Worm (Caenorhabditis elegans): ENCODE data around the gene T22C8.4.

T22C8.4 gene

ce11 chrII:8581700-8582099, 41.6 kb downstream of the T22C8.4 start, which contains the start of gene arl-1:
TSS of gene arl-1 (plus strand) at chrII:8582000.
- TF ChIP-seq gei-8 (GFP tag; optimal IDR thresholded peaks at IDR 0.05) (no peak), nhr-28 (tag; optimal IDR thresholded peaks at IDR 0.05) (no peak)

- TF ChIP-seq Y5F2A.4 (GFP tag; optimal IDR thresholded peaks at IDR 0.05): no peak
- no peak for TF ChIP-seq ZK337.2 (GFP tag; IDR thresholded peaks at IDR 0.05)
- TF ChIP-seq lin-38 (GFP tag; IDR thresholded peaks at IDR 0.05): peak; percentile 82
- TF ChIP-seq nhr-28 (tag; optimal IDR thresholded peaks at IDR 0.05): peak; percentile 11
- no peak for TF ChIP-seq mxl-2 (GFP tag; conservative IDR thresholded peaks at IDR 0.05)
- TF ChIP-seq nhr-25 (tag; optimal IDR thresholded peaks at IDR 0.05; ENCODE audit: borderline replicate concordance, insufficient read depth): no peak
- no peak for TF ChIP-seq jun-1 (tag; optimal IDR thresholded peaks at IDR 0.05)
- peak; percentile 54 for TF ChIP-seq unc-130 (GFP tag; optimal IDR thresholded peaks at IDR 0.05)
- no peak for TF ChIP-seq duxl-1 (tag; optimal IDR thresholded peaks at IDR 0.05; ENCODE audit: poor library complexity)
- TF ChIP-seq dve-1 (tag; optimal IDR thresholded peaks at IDR 0.05; ENCODE audit: insufficient read depth): no peak
- peak; percentile 55; the same call in 1 of the 2 replicates for TF ChIP-seq pha-4 (GFP tag; IDR thresholded peaks at IDR 0.05)
- no peak for TF ChIP-seq pha-4 (tag; optimal IDR thresholded peaks at IDR 0.05)
- peak; percentile 44 for TF ChIP-seq mes-2 (tag; optimal IDR thresholded peaks at IDR 0.05; ENCODE audit: poor library complexity, severe bottlenecking)
- no peak for TF ChIP-seq snpc-4 (tag; optimal IDR thresholded peaks at IDR 0.05)
- peak in 1 of 2 experiments; percentile 61 for TF ChIP-seq lsy-2 (tag; optimal IDR thresholded peaks at IDR 0.05)
- peak; percentile 4 for TF ChIP-seq dpl-1 (GFP tag; optimal IDR thresholded peaks at IDR 0.05)
- peak; percentile 2 for TF ChIP-seq mep-1 (tag; optimal IDR thresholded peaks at IDR 0.05)
- TF ChIP-seq snpc-1.2 (GFP tag; IDR thresholded peaks at IDR 0.05): peak; percentile 64; the same call in 1 of the 2 replicates
- no peak for TF ChIP-seq dmd-9 (GFP tag; IDR thresholded peaks at IDR 0.05)
- TF ChIP-seq ceh-20 (GFP tag; IDR thresholded peaks at IDR 0.05): no peak
- no peak for TF ChIP-seq ceh-32 (tag; optimal IDR thresholded peaks at IDR 0.05; ENCODE audit: poor library complexity)
These were observed 45.7 kb downstream of the T22C8.4 start, which contains the start of gene F54C9.9 for ce11 chrII:8577509-8578099. TSS of gene F54C9.9 (plus strand) at chrII:8578049.

ce11 chrII:8575184-8575583, 48.1 kb downstream of the T22C8.4 start, which contains the start of gene puf-5:
TSS of gene puf-5 (plus strand) at chrII:8575541.
- peak; percentile 24 for TF ChIP-seq unc-130 (GFP tag; optimal IDR thresholded peaks at IDR 0.05)
- no peak for TF ChIP-seq nhr-77 (tag; optimal IDR thresholded peaks at IDR 0.05)
- no peak for TF ChIP-seq aly-2 (tag; optimal IDR thresholded peaks at IDR 0.05)
- no peak for TF ChIP-seq snpc-4 (tag; optimal IDR thresholded peaks at IDR 0.05)
- no peak for TF ChIP-seq tra-1 (GFP tag; IDR thresholded peaks at IDR 0.05)
- no peak for TF ChIP-seq F10B5.3 (tag; optimal IDR thresholded peaks at IDR 0.05)
- TF ChIP-seq dmd-8 (GFP tag; IDR thresholded peaks at IDR 0.05): no peak
- TF ChIP-seq duxl-1 (tag; optimal IDR thresholded peaks at IDR 0.05; ENCODE audit: poor library complexity): no peak
- 0 out of 2 replicates have a peak, but pooled peaks have one; percentile 4 for TF ChIP-seq lin-38 (GFP tag; IDR thresholded peaks at IDR 0.05)
- TF ChIP-seq mes-2 (tag; optimal IDR thresholded peaks at IDR 0.05; ENCODE audit: poor library complexity, severe bottlenecking): no peak
- no peak for TF ChIP-seq nhr-11 (tag; optimal IDR thresholded peaks at IDR 0.05)

ce11 chrII:8573044-8573443, 50.3 kb downstream of the T22C8.4 start, which contains the start of gene F54C9.7:
TSS of gene F54C9.7 (plus strand) at chrII:8573344.
- no peak for TF ChIP-seq dve-1 (tag; optimal IDR thresholded peaks at IDR 0.05; ENCODE audit: insufficient read depth)
- TF ChIP-seq tag-97 (GFP tag; IDR thresholded peaks at IDR 0.05): no peak
- TF ChIP-seq lin-38 (GFP tag; IDR thresholded peaks at IDR 0.05): peak; percentile 44
- TF ChIP-seq gei-8 (GFP tag; optimal IDR thresholded peaks at IDR 0.05): no peak
- TF ChIP-seq nhr-77 (tag; optimal IDR thresholded peaks at IDR 0.05): no peak

Data from whole organism, L4 larva.